Fruit fly (Drosophila melanogaster) whole organism, embryonic: Measurements from ENCODE around the gene Tango1.

Source experiments
- Awh ChIP-seq: fragments of 200-800 bp; sonication (Bioruptor generic); IDR thresholded peaks from 2 replicates; pipeline ENCODE4, ENCODE4 v1.3.6; 2022; ENCODE audit warnings: missing biosample characterization, missing genetic modification characterization
- Bgb ChIP-seq: fragments of 200-800 bp; sonication (Bioruptor generic); IDR thresholded peaks from 2 replicates; pipeline ENCODE4 v1.3.6; 2022; ENCODE audit warnings: missing biosample characterization, missing genetic modification characterization; ENCODE audit not compliant: partially characterized antibody
- BtbVII ChIP-seq: fragments of 200-800 bp; sonication (Bioruptor generic); optimal IDR thresholded peaks from 3 replicates; lab custom pipeline; 2017; ENCODE audit warnings: missing biosample characterization, mild to moderate bottlenecking, missing genetic modification characterization
- CG10267 ChIP-seq: fragments of 200-800 bp; sonication (Bioruptor generic); optimal IDR thresholded peaks from 2 replicates; lab custom pipeline; 2018; ENCODE audit warnings: missing biosample characterization, mild to moderate bottlenecking, missing genetic modification characterization, moderate library complexity
- CG10431 ChIP-seq: fragments of 200-800 bp; sonication (Bioruptor generic); optimal IDR thresholded peaks from 3 replicates; lab custom pipeline; 2018; ENCODE audit warnings: missing biosample characterization, mild to moderate bottlenecking, missing genetic modification characterization
- CG15696 ChIP-seq: fragments of 200-800 bp; sonication (Bioruptor generic); optimal IDR thresholded peaks from 2 replicates; lab custom pipeline; 2019; ENCODE audit warnings: missing biosample characterization, mild to moderate bottlenecking, missing genetic modification characterization, moderate library complexity
- CG17359 ChIP-seq: fragments of 200-800 bp; sonication (Bioruptor generic); optimal IDR thresholded peaks from 3 replicates; lab custom pipeline; 2018; ENCODE audit warnings: missing biosample characterization, mild to moderate bottlenecking, missing genetic modification characterization, moderate library complexity
- CG2129 ChIP-seq: fragments of 200-800 bp; sonication (Bioruptor generic); IDR thresholded peaks from 2 replicates; pipeline ENCODE4 v1.3.6; 2022; ENCODE audit warnings: missing biosample characterization, missing genetic modification characterization; ENCODE audit not compliant: partially characterized antibody
- CG2889 ChIP-seq: fragments of 200-800 bp; sonication (Bioruptor generic); IDR thresholded peaks from 3 replicates; pipeline ENCODE4 v1.3.6; 2022; ENCODE audit warnings: missing biosample characterization, missing genetic modification characterization
- CG3995 ChIP-seq: fragments of 200-800 bp; sonication (Bioruptor generic); optimal IDR thresholded peaks from 3 replicates; lab custom pipeline; 2016; ENCODE audit warnings: missing biosample characterization, missing genetic modification characterization
- CG4424 ChIP-seq: fragments of 200-800 bp; sonication (Bioruptor generic); optimal IDR thresholded peaks from 3 replicates; lab custom pipeline; 2016; ENCODE audit warnings: missing biosample characterization, missing genetic modification characterization
- CG7745 ChIP-seq: fragments of 200-800 bp; sonication (Bioruptor generic); optimal IDR thresholded peaks from 2 replicates; lab custom pipeline; 2018; ENCODE audit warnings: missing biosample characterization, mild to moderate bottlenecking, missing genetic modification characterization, moderate library complexity
- CG9215 ChIP-seq: fragments of 200-800 bp; sonication (Bioruptor generic); IDR thresholded peaks from 2 replicates; pipeline ENCODE4 v1.3.6; 2022; ENCODE audit warnings: missing biosample characterization, missing genetic modification characterization
- CG9797 ChIP-seq: fragments of 200-800 bp; sonication (Bioruptor generic); optimal IDR thresholded peaks from 3 replicates; lab custom pipeline; 2018; ENCODE audit warnings: missing biosample characterization, mild to moderate bottlenecking, missing genetic modification characterization
- Dp ChIP-seq: fragments of 200-800 bp; sonication (Bioruptor generic); optimal IDR thresholded peaks from 2 replicates; lab custom pipeline; 2018; ENCODE audit warnings: missing biosample characterization, mild to moderate bottlenecking, missing genetic modification characterization, moderate library complexity
- E2f2 ChIP-seq: fragments of 200-800 bp; sonication (Bioruptor generic); IDR thresholded peaks from 2 replicates; pipeline ENCODE4 v1.3.6; 2022; ENCODE audit warnings: missing biosample characterization, missing genetic modification characterization
- Ets97D ChIP-seq: fragments of 200-800 bp; sonication (Bioruptor generic); optimal IDR thresholded peaks from 3 replicates; lab custom pipeline; 2016; ENCODE audit warnings: missing biosample characterization, missing genetic modification characterization
- Gug ChIP-seq: fragments of 200-800 bp; sonication (Bioruptor generic); IDR thresholded peaks from 4 replicates; pipeline ENCODE4 v1.3.6; 2022; ENCODE audit warnings: missing biosample characterization, missing genetic modification characterization
- HmgD ChIP-seq: fragments of 200-800 bp; sonication (Bioruptor generic); optimal IDR thresholded peaks from 3 replicates; lab custom pipeline; 2016; ENCODE audit warnings: missing biosample characterization, missing genetic modification characterization
- HmgZ ChIP-seq: fragments of 200-800 bp; sonication (Bioruptor generic); optimal IDR thresholded peaks from 2 replicates; lab custom pipeline; 2018; ENCODE audit warnings: missing biosample characterization, mild to moderate bottlenecking, missing genetic modification characterization
- Med ChIP-seq: fragments of 200-800 bp; sonication (Bioruptor generic); peaks from one replicate; lab custom pipeline; 2016; ENCODE audit warnings: missing biosample characterization, missing genetic modification characterization, mild to moderate bottlenecking, inconsistent platforms, moderate library complexity
- Myb ChIP-seq: fragments of 200-800 bp; sonication (Bioruptor generic); optimal IDR thresholded peaks from 2 replicates; lab custom pipeline; 2016; ENCODE audit warnings: missing biosample characterization, missing genetic modification characterization
- Oli ChIP-seq: fragments of 200-800 bp; sonication (Bioruptor generic); optimal IDR thresholded peaks from 2 replicates; lab custom pipeline; 2018; ENCODE audit warnings: missing biosample characterization, mild to moderate bottlenecking, missing genetic modification characterization, moderate library complexity
- Pdp1 ChIP-seq, 2 experiments: fragments of 200-800 bp; sonication (Bioruptor generic); optimal IDR thresholded peaks; 3 replicates each; lab custom pipeline; 2016; ENCODE audit warnings: missing biosample characterization in 2 of 2, missing genetic modification characterization in 2 of 2, mild to moderate bottlenecking in 1 of 2, moderate library complexity in 1 of 2
- Six4 ChIP-seq: fragments of 200-800 bp; sonication (Bioruptor generic); optimal IDR thresholded peaks from 2 replicates; lab custom pipeline; 2016; ENCODE audit warnings: missing biosample characterization, missing genetic modification characterization
- Xbp1 ChIP-seq: fragments of 200-800 bp; sonication (Bioruptor generic); optimal IDR thresholded peaks from 3 replicates; lab custom pipeline; 2016; ENCODE audit warnings: missing biosample characterization, mild to moderate bottlenecking, missing genetic modification characterization
- caup ChIP-seq: fragments of 200-800 bp; sonication (Bioruptor generic); optimal IDR thresholded peaks from 3 replicates; lab custom pipeline; 2017; ENCODE audit warnings: missing biosample characterization, mild to moderate bottlenecking, missing genetic modification characterization, moderate library complexity; ENCODE audit not compliant: severe bottlenecking
- cg ChIP-seq: fragments of 200-800 bp; sonication (Bioruptor generic); optimal IDR thresholded peaks from 3 replicates; lab custom pipeline; 2019; ENCODE audit warnings: missing biosample characterization, mild to moderate bottlenecking, missing genetic modification characterization, moderate library complexity
- chn ChIP-seq: fragments of 200-800 bp; sonication (Bioruptor generic); optimal IDR thresholded peaks from 2 replicates; lab custom pipeline; 2016; ENCODE audit warnings: missing biosample characterization, missing genetic modification characterization
- dimm ChIP-seq: fragments of 200-800 bp; sonication (Bioruptor generic); IDR thresholded peaks from 2 replicates; pipeline ENCODE4 v1.3.6; 2022; ENCODE audit warnings: missing biosample characterization, missing genetic modification characterization
- exex ChIP-seq: fragments of 200-800 bp; sonication (Bioruptor generic); optimal IDR thresholded peaks from 4 replicates; lab custom pipeline; 2018; ENCODE audit warnings: missing biosample characterization, mild to moderate bottlenecking, missing genetic modification characterization, moderate library complexity
- gfzf ChIP-seq: fragments of 200-800 bp; sonication (Bioruptor generic); optimal IDR thresholded peaks from 2 replicates; lab custom pipeline; 2016; ENCODE audit warnings: missing biosample characterization, mild to moderate bottlenecking, missing genetic modification characterization, moderate library complexity
- hkb ChIP-seq, 2 experiments: fragments of 200-800 bp in 1 of 2; fragments of >200 bp in 1 of 2; sonication (Bioruptor generic) in 1 of 2; IDR thresholded peaks in 1 of 2; optimal IDR thresholded peaks in 1 of 2; 2 replicates each; pipeline versions ENCODE4 v1.3.6 to Lab custom; 2017 to 2022; ENCODE audit warnings: missing biosample characterization in 1 of 2, missing genetic modification characterization in 1 of 2
- nom ChIP-seq: fragments of 200-800 bp; sonication (Bioruptor generic); optimal IDR thresholded peaks from 2 replicates; lab custom pipeline; 2017; ENCODE audit warnings: missing biosample characterization, missing genetic modification characterization, mild to moderate bottlenecking, moderate library complexity, missing genetic modification reagents
- pfk ChIP-seq: fragments of 200-800 bp; sonication (Bioruptor generic); optimal IDR thresholded peaks from 2 replicates; lab custom pipeline; 2018; ENCODE audit warnings: missing biosample characterization, mild to moderate bottlenecking, missing genetic modification characterization, moderate library complexity
- phol ChIP-seq: fragments of 200-800 bp; sonication (Bioruptor generic); optimal IDR thresholded peaks from 3 replicates; lab custom pipeline; 2018; ENCODE audit warnings: missing biosample characterization, mild to moderate bottlenecking, missing genetic modification characterization, moderate library complexity
- pzg ChIP-seq: fragments of 200-800 bp; sonication (Bioruptor generic); optimal IDR thresholded peaks from 3 replicates; lab custom pipeline; 2018; ENCODE audit warnings: missing biosample characterization, mild to moderate bottlenecking, missing genetic modification characterization, moderate library complexity
- rib ChIP-seq: fragments of 200-800 bp; sonication (Bioruptor generic); IDR thresholded peaks from 2 replicates; pipeline ENCODE4 v1.3.6; 2022; ENCODE audit warnings: missing biosample characterization, missing genetic modification characterization
- run ChIP-seq: fragments of 200-800 bp; sonication (Bioruptor generic); optimal IDR thresholded peaks from 3 replicates; lab custom pipeline; 2018; ENCODE audit warnings: missing biosample characterization, mild to moderate bottlenecking, missing genetic modification characterization
- stwl ChIP-seq: fragments of 200-800 bp; sonication (Bioruptor generic); optimal IDR thresholded peaks from 3 replicates; lab custom pipeline; 2018; ENCODE audit warnings: missing biosample characterization, mild to moderate bottlenecking, missing genetic modification characterization, moderate library complexity
- tin ChIP-seq: fragments of 200-800 bp; sonication (Bioruptor generic); optimal IDR thresholded peaks from 3 replicates; lab custom pipeline; 2016; ENCODE audit warnings: missing biosample characterization, missing genetic modification characterization
- tna ChIP-seq: fragments of 200-800 bp; sonication (Bioruptor generic); IDR thresholded peaks from 2 replicates; pipeline ENCODE4 v1.3.6; 2022; ENCODE audit warnings: missing biosample characterization, missing genetic modification characterization; ENCODE audit not compliant: partially characterized antibody
- wek ChIP-seq: fragments of 200-800 bp; sonication (Bioruptor generic); optimal IDR thresholded peaks from 3 replicates; lab custom pipeline; 2018; ENCODE audit warnings: missing biosample characterization, mild to moderate bottlenecking, missing genetic modification characterization, moderate library complexity

Gene Tango1

dm6 chr2L:6657969-6658748, 9.0 kb downstream of the Tango1 start, which contains the start of the genes CG31636 and Ube4A (continued):
- peak; percentile 69 for TF ChIP-seq CG9797 (GFP tag; lab: Kevin White, UChicago)
- TF ChIP-seq run (tag; lab: Kevin White, UChicago) = no peak
- peak; percentile 94 for TF ChIP-seq E2f2 (GFP tag; lab: Robert Waterston, UW)
- TF ChIP-seq HmgD (GFP tag; lab: Kevin White, UChicago) = no peak
- peak; percentile 96 for TF ChIP-seq wek (GFP tag; lab: Kevin White, UChicago)
- TF ChIP-seq CG17359 (tag; lab: Kevin White, UChicago) = no peak
- no peak for TF ChIP-seq chn (GFP tag; lab: Kevin White, UChicago)
- peak; percentile 82 for TF ChIP-seq exex (tag; lab: Kevin White, UChicago)
- peak; percentile 86 for TF ChIP-seq CG7745 (tag; lab: Kevin White, UChicago)
- no peak for TF ChIP-seq tin

- TF ChIP-seq CG7745 (tag; lab: Kevin White, UChicago) (no peak), Myb (GFP tag; lab: Kevin White, UChicago) (peak; percentile 60), Ets97D (GFP tag; lab: Kevin White, UChicago) (peak; percentile 18), CG9797 (GFP tag; lab: Kevin White, UChicago) (peak; percentile 2), Pdp1 (GFP tag; optimal IDR thresholded peaks at IDR 0.05; lab: Kevin White, UChicago) (peak in 1 of 2 experiments; percentile 60), Oli (no peak), CG3995 (GFP tag; lab: Kevin White, UChicago) (peak; percentile 26), cg (GFP tag; lab: Kevin White, UChicago) (no peak), CG2889 (GFP tag; lab: Robert Waterston, UW) (no peak), Gug (no peak), CG10267 (tag; lab: Kevin White, UChicago) (peak; percentile 81), Med (GFP tag; lab: Kevin White, UChicago) (peak; percentile 26), pzg (GFP tag; lab: Kevin White, UChicago) (peak; percentile 9), Awh (GFP tag; lab: Robert Waterston, UW) (0 out of 2 replicates have a peak, but pooled peaks have one; percentile 9), CG2129 (GFP tag; lab: Robert Waterston, UW) (no peak), dimm (no peak), BtbVII (GFP tag; lab: Kevin White, UChicago) (no peak), gfzf (GFP tag; lab: Kevin White, UChicago) (peak; percentile 23), Dp (GFP tag; lab: Kevin White, UChicago) (peak; percentile 17), phol (tag; lab: Kevin White, UChicago) (peak; percentile 84), stwl (tag; lab: Kevin White, UChicago) (peak; percentile 74)
Observed at dm6 chr2L:6663562-6664051, 14.4 kb downstream of the Tango1 start, which contains the start of the genes CG13771, CG34310 and cup. TSS of gene CG13771 (minus strand) at chr2L:6663612. TSS of gene CG34310 (plus strand) at chr2L:6663664. TSS of gene cup (plus strand) at chr2L:6663664.

- peak; percentile 36 for TF ChIP-seq CG15696 (tag; lab: Kevin White, UChicago)
- no peak for TF ChIP-seq CG9215 (GFP tag; lab: Robert Waterston, UW)
- TF ChIP-seq HmgZ (tag; lab: Kevin White, UChicago) = peak; percentile 19
- peak; percentile 37 for TF ChIP-seq pfk (GFP tag; lab: Kevin White, UChicago)
- peak; percentile 17 for TF ChIP-seq CG4424 (GFP tag; lab: Kevin White, UChicago)
- peak; percentile 48 for TF ChIP-seq caup (GFP tag; lab: Kevin White, UChicago)
- TF ChIP-seq Bgb (GFP tag; lab: Robert Waterston, UW) = peak; percentile 64; the same call in 1 of the 2 replicates
- no peak for TF ChIP-seq rib (GFP tag; lab: Robert Waterston, UW)
- TF ChIP-seq Xbp1 = peak; percentile 28
- TF ChIP-seq hkb (optimal IDR thresholded peaks at IDR 0.05; lab: Kevin White, UChicago) = no peak
- peak; percentile 30 for TF ChIP-seq hkb (GFP tag; IDR thresholded peaks at IDR 0.05; lab: Robert Waterston, UW)
- peak; percentile 76; the same call in 1 of the 2 replicates for TF ChIP-seq tna (GFP tag; lab: Robert Waterston, UW)
- TF ChIP-seq Six4 (GFP tag; lab: Kevin White, UChicago) = no peak
- peak; percentile 47 for TF ChIP-seq nom (GFP tag; lab: Kevin White, UChicago)
- TF ChIP-seq CG10431 (GFP tag; lab: Kevin White, UChicago) = peak; percentile 38
Observed at dm6 chr2L:6667719-6668325, 18.6 kb downstream of the Tango1 start, which contains the start of gene Galt. TSS of gene Galt (minus strand) at chr2L:6668033.
